Fruit fly (Drosophila melanogaster) whole organism, embryonic: ENCODE data around the gene CG3862.

Experiments used
- B-H2 ChIP-seq: fragments of 200-800 bp; sonication (Bioruptor generic); optimal IDR thresholded peaks from 2 replicates; lab custom pipeline; 2018; ENCODE audit warnings: missing biosample characterization, mild to moderate bottlenecking, missing genetic modification characterization
- CG10267 ChIP-seq: fragments of 200-800 bp; sonication (Bioruptor generic); optimal IDR thresholded peaks from 2 replicates; lab custom pipeline; 2018; ENCODE audit warnings: missing biosample characterization, mild to moderate bottlenecking, missing genetic modification characterization, moderate library complexity
- CG10431 ChIP-seq: fragments of 200-800 bp; sonication (Bioruptor generic); optimal IDR thresholded peaks from 3 replicates; lab custom pipeline; 2018; ENCODE audit warnings: missing biosample characterization, mild to moderate bottlenecking, missing genetic modification characterization
- CG10462 ChIP-seq: fragments of 200-800 bp; sonication (Bioruptor generic); optimal IDR thresholded peaks from 2 replicates; lab custom pipeline; 2016; ENCODE audit warnings: missing biosample characterization, missing genetic modification characterization
- CG10959 ChIP-seq: fragments of 200-800 bp; sonication (Bioruptor generic); IDR thresholded peaks from 2 replicates; pipeline ENCODE4 v1.3.6; 2022; ENCODE audit warnings: missing biosample characterization, missing genetic modification characterization
- CG11504 ChIP-seq: fragments of 200-800 bp; sonication (Bioruptor generic); optimal IDR thresholded peaks from 3 replicates; lab custom pipeline; 2019; ENCODE audit warnings: missing biosample characterization, mild to moderate bottlenecking, missing genetic modification characterization, moderate library complexity
- CG11560 ChIP-seq: fragments of 200-800 bp; sonication (Bioruptor generic); IDR thresholded peaks from 3 replicates; pipeline ENCODE4 v1.3.6; 2022; ENCODE audit warnings: missing biosample characterization, missing genetic modification characterization
- CG13624 ChIP-seq: fragments of 200-800 bp; sonication (Bioruptor generic); optimal IDR thresholded peaks from 2 replicates; lab custom pipeline; 2016; ENCODE audit warnings: missing biosample characterization, missing genetic modification characterization
- CG13775 ChIP-seq: fragments of 200-800 bp; sonication (Bioruptor generic); optimal IDR thresholded peaks from 3 replicates; lab custom pipeline; 2017; ENCODE audit warnings: missing biosample characterization, mild to moderate bottlenecking, missing genetic modification characterization
- CG14441 ChIP-seq: fragments of 200-800 bp; sonication (Bioruptor generic); IDR thresholded peaks from 2 replicates; pipeline ENCODE4 v1.3.6; 2022; ENCODE audit warnings: missing biosample characterization, missing genetic modification characterization
- CG1529 ChIP-seq: fragments of 200-800 bp; sonication (Bioruptor generic); optimal IDR thresholded peaks from 3 replicates; lab custom pipeline; 2018; ENCODE audit warnings: missing biosample characterization, missing genetic modification characterization
- CG15514 ChIP-seq: fragments of 200-800 bp; sonication (Bioruptor generic); optimal IDR thresholded peaks from 3 replicates; lab custom pipeline; 2017; ENCODE audit warnings: missing biosample characterization, missing genetic modification characterization, mild to moderate bottlenecking, moderate library complexity, missing genetic modification reagents
- CG1647 ChIP-seq: fragments of 200-800 bp; sonication (Bioruptor generic); optimal IDR thresholded peaks from 3 replicates; lab custom pipeline; 2016; ENCODE audit warnings: missing biosample characterization, missing genetic modification characterization
- CG16779 ChIP-seq: fragments of 200-800 bp; sonication (Bioruptor generic); IDR thresholded peaks from 2 replicates; pipeline ENCODE4 v1.3.6; 2022; ENCODE audit warnings: missing biosample characterization, missing genetic modification characterization
- CG2129 ChIP-seq: fragments of 200-800 bp; sonication (Bioruptor generic); IDR thresholded peaks from 2 replicates; pipeline ENCODE4 v1.3.6; 2022; ENCODE audit warnings: missing biosample characterization, missing genetic modification characterization; ENCODE audit not compliant: partially characterized antibody
- CG31365 ChIP-seq: fragments of 200-800 bp; sonication (Bioruptor generic); optimal IDR thresholded peaks from 2 replicates; lab custom pipeline; 2018; ENCODE audit warnings: missing biosample characterization, mild to moderate bottlenecking, missing genetic modification characterization
- CG31441 ChIP-seq: fragments of 200-800 bp; sonication (Bioruptor generic); IDR thresholded peaks from 2 replicates; pipeline ENCODE4 v1.3.6; 2022; ENCODE audit warnings: missing biosample characterization, missing genetic modification characterization
- CG33213 ChIP-seq: fragments of 200-800 bp; sonication (Bioruptor generic); optimal IDR thresholded peaks from 3 replicates; lab custom pipeline; 2016; ENCODE audit warnings: missing biosample characterization, missing genetic modification characterization
- CG4424 ChIP-seq: fragments of 200-800 bp; sonication (Bioruptor generic); optimal IDR thresholded peaks from 3 replicates; lab custom pipeline; 2016; ENCODE audit warnings: missing biosample characterization, missing genetic modification characterization
- CG5953 ChIP-seq: fragments of 200-800 bp; sonication (Bioruptor generic); IDR thresholded peaks from 2 replicates; pipeline ENCODE4 v1.3.6; 2022; ENCODE audit warnings: missing biosample characterization, missing genetic modification characterization
- CG6254 ChIP-seq: fragments of 200-800 bp; sonication (Bioruptor generic); optimal IDR thresholded peaks from 3 replicates; lab custom pipeline; 2017; ENCODE audit warnings: mild to moderate bottlenecking, missing biosample characterization, missing genetic modification reagents, missing genetic modification characterization
- CG7271 ChIP-seq: fragments of 200-800 bp; sonication (Bioruptor generic); optimal IDR thresholded peaks from 2 replicates; lab custom pipeline; 2018; ENCODE audit warnings: missing biosample characterization, mild to moderate bottlenecking, missing genetic modification characterization, moderate library complexity
- CG7786 ChIP-seq: fragments of 200-800 bp; sonication (Bioruptor generic); optimal IDR thresholded peaks from 2 replicates; lab custom pipeline; 2016; ENCODE audit warnings: missing biosample characterization, missing genetic modification characterization
- CG8478 ChIP-seq: fragments of >200 bp; optimal IDR thresholded peaks from 2 replicates; lab custom pipeline; 2018
- CG9797 ChIP-seq: fragments of 200-800 bp; sonication (Bioruptor generic); optimal IDR thresholded peaks from 3 replicates; lab custom pipeline; 2018; ENCODE audit warnings: missing biosample characterization, mild to moderate bottlenecking, missing genetic modification characterization
- D19B ChIP-seq: fragments of 200-800 bp; sonication (Bioruptor generic); optimal IDR thresholded peaks from 2 replicates; lab custom pipeline; 2017; ENCODE audit warnings: missing biosample characterization, mild to moderate bottlenecking, missing genetic modification characterization
- Doc3 ChIP-seq: fragments of 200-800 bp; sonication (Bioruptor generic); IDR thresholded peaks from 3 replicates; pipeline ENCODE4 v1.3.6; 2022; ENCODE audit warnings: missing biosample characterization, missing genetic modification characterization; ENCODE audit not compliant: partially characterized antibody
- E2f2 ChIP-seq: fragments of 200-800 bp; sonication (Bioruptor generic); IDR thresholded peaks from 2 replicates; pipeline ENCODE4 v1.3.6; 2022; ENCODE audit warnings: missing biosample characterization, missing genetic modification characterization
- Eip74EF ChIP-seq, 2 experiments: fragments of 200-800 bp in 1 of 2; fragments of >200 bp in 1 of 2; sonication (Bioruptor generic) in 1 of 2; optimal IDR thresholded peaks; 2 replicates each; lab custom pipeline; 2017 to 2019; ENCODE audit warnings: missing biosample characterization in 2 of 2, missing genetic modification characterization in 2 of 2, mild to moderate bottlenecking in 1 of 2, moderate library complexity in 1 of 2
- Fer2 ChIP-seq: fragments of 200-800 bp; sonication (Bioruptor generic); optimal IDR thresholded peaks from 2 replicates; lab custom pipeline; 2018; ENCODE audit warnings: missing biosample characterization, mild to moderate bottlenecking, missing genetic modification characterization, moderate library complexity
- Fer3 ChIP-seq: fragments of 200-800 bp; sonication (Bioruptor generic); optimal IDR thresholded peaks from 2 replicates; lab custom pipeline; 2018; ENCODE audit warnings: missing biosample characterization, mild to moderate bottlenecking, missing genetic modification characterization, moderate library complexity
- HmgD ChIP-seq: fragments of 200-800 bp; sonication (Bioruptor generic); optimal IDR thresholded peaks from 3 replicates; lab custom pipeline; 2016; ENCODE audit warnings: missing biosample characterization, missing genetic modification characterization
- MBD-R2 ChIP-seq: fragments of 200-800 bp; sonication (Bioruptor generic); IDR thresholded peaks from 2 replicates; pipeline ENCODE4 v1.3.6; 2022; ENCODE audit warnings: missing biosample characterization, missing genetic modification characterization
- Optix ChIP-seq: fragments of 200-800 bp; sonication (Bioruptor generic); IDR thresholded peaks from 3 replicates; pipeline ENCODE4 v1.3.6; 2022; ENCODE audit warnings: missing biosample characterization, missing genetic modification characterization
- Sin3A ChIP-seq: fragments of >200 bp; optimal IDR thresholded peaks from 2 replicates; lab custom pipeline; 2018
- Spps ChIP-seq: fragments of 200-800 bp; sonication (Bioruptor generic); optimal IDR thresholded peaks from 2 replicates; lab custom pipeline; 2018; ENCODE audit warnings: missing biosample characterization, mild to moderate bottlenecking, missing genetic modification characterization
- Stat92E ChIP-seq, 3 experiments: fragments of >200 bp in 2 of 3; fragments of 200-800 bp in 1 of 3; sonication (Bioruptor generic) in 1 of 3; optimal IDR thresholded peaks; 2 replicates each; lab custom pipeline; 2017 to 2019; ENCODE audit warnings: missing biosample characterization in 3 of 3, missing genetic modification characterization in 3 of 3, mild to moderate bottlenecking in 1 of 3, moderate library complexity in 1 of 3
- ac ChIP-seq: fragments of 200-800 bp; sonication (Bioruptor generic); optimal IDR thresholded peaks from 3 replicates; lab custom pipeline; 2017; ENCODE audit warnings: missing biosample characterization, mild to moderate bottlenecking, missing genetic modification characterization
- ato ChIP-seq: fragments of 200-800 bp; sonication (Bioruptor generic); IDR thresholded peaks from 2 replicates; pipeline ENCODE4 v1.3.6; 2022; ENCODE audit warnings: missing biosample characterization, missing genetic modification characterization; ENCODE audit not compliant: partially characterized antibody
- cg ChIP-seq: fragments of 200-800 bp; sonication (Bioruptor generic); optimal IDR thresholded peaks from 3 replicates; lab custom pipeline; 2019; ENCODE audit warnings: missing biosample characterization, mild to moderate bottlenecking, missing genetic modification characterization, moderate library complexity
- ci ChIP-seq: fragments of 200-800 bp; sonication (Bioruptor generic); IDR thresholded peaks from 3 replicates; pipeline ENCODE4 v1.3.6; 2022; ENCODE audit warnings: missing biosample characterization, missing genetic modification characterization
- esg ChIP-seq: fragments of 200-800 bp; sonication (Bioruptor generic); conservative IDR thresholded peaks from 2 replicates; pipeline ENCODE4 v1.3.6; 2022; ENCODE audit warnings: missing biosample characterization, missing genetic modification characterization
- eyg ChIP-seq: fragments of 200-800 bp; sonication (Bioruptor generic); optimal IDR thresholded peaks from 3 replicates; lab custom pipeline; 2016; ENCODE audit warnings: missing biosample characterization, missing genetic modification characterization
- fd3F ChIP-seq: fragments of 200-800 bp; sonication (Bioruptor generic); optimal IDR thresholded peaks from 2 replicates; lab custom pipeline; 2018; ENCODE audit warnings: missing biosample characterization, mild to moderate bottlenecking, missing genetic modification characterization, moderate library complexity
- lab ChIP-seq: fragments of 200-800 bp; sonication (Bioruptor generic); optimal IDR thresholded peaks from 3 replicates; lab custom pipeline; 2017; ENCODE audit warnings: missing biosample characterization, missing genetic modification characterization, mild to moderate bottlenecking, moderate library complexity, missing genetic modification reagents
- org-1 ChIP-seq: fragments of 200-800 bp; sonication (Bioruptor generic); optimal IDR thresholded peaks from 2 replicates; lab custom pipeline; 2017; ENCODE audit warnings: missing biosample characterization, missing genetic modification characterization
- otp ChIP-seq: fragments of 200-800 bp; sonication (Bioruptor generic); IDR thresholded peaks from 3 replicates; pipeline ENCODE4, ENCODE4 v1.3.6; 2022; ENCODE audit warnings: missing biosample characterization, missing genetic modification characterization
- pho ChIP-seq: fragments of 200-800 bp; sonication (Bioruptor generic); optimal IDR thresholded peaks from 2 replicates; lab custom pipeline; 2016; ENCODE audit warnings: missing biosample characterization, missing genetic modification characterization
- rib ChIP-seq: fragments of 200-800 bp; sonication (Bioruptor generic); IDR thresholded peaks from 2 replicates; pipeline ENCODE4 v1.3.6; 2022; ENCODE audit warnings: missing biosample characterization, missing genetic modification characterization
- ttk ChIP-seq: fragments of 200-800 bp; sonication (Bioruptor generic); IDR thresholded peaks from 2 replicates; pipeline ENCODE4 v2.1.2; 2022; ENCODE audit warnings: missing biosample characterization, missing genetic modification characterization
- vvl ChIP-seq: fragments of 200-800 bp; sonication (Bioruptor generic); IDR thresholded peaks from 2 replicates; pipeline ENCODE4 v1.3.6; 2022; ENCODE audit warnings: missing biosample characterization, missing genetic modification characterization

The CG3862 gene

dm6 chr2L:869497-870040 is 43.9 kb upstream of the CG3862 start, which contains the start of gene dbe (continued):
- TF ChIP-seq HmgD (GFP tag; lab: Kevin White, UChicago) (no peak), Eip74EF (GFP tag; optimal IDR thresholded peaks at IDR 0.05; lab: Kevin White, UChicago) (no peak), CG9797 (GFP tag; lab: Kevin White, UChicago) (peak; percentile 11), Sin3A (lab: Kevin White, UChicago) (no peak), CG11560 (tag; lab: Robert Waterston, UW) (no peak), CG2129 (no peak), CG33213 (GFP tag; lab: Kevin White, UChicago) (no peak), CG10462 (GFP tag; lab: Kevin White, UChicago) (no peak), CG1529 (GFP tag; lab: Kevin White, UChicago) (no peak), E2f2 (no peak; the same call in 1 of the 2 replicates), cg (GFP tag; lab: Kevin White, UChicago) (no peak), CG10267 (tag; lab: Kevin White, UChicago) (no peak), ttk (GFP tag; lab: Robert Waterston, UW) (no peak), CG10959 (GFP tag; lab: Robert Waterston, UW) (no peak), eyg (GFP tag; lab: Kevin White, UChicago) (no peak), Spps (tag; lab: Kevin White, UChicago) (no peak), CG31441 (no peak), CG6254 (GFP tag; lab: Kevin White, UChicago) (no peak), org-1 (GFP tag; lab: Kevin White, UChicago) (no peak), esg (GFP tag; lab: Robert Waterston, UW) (no peak), lab (GFP tag; lab: Kevin White, UChicago) (no peak), Stat92E (GFP tag; optimal IDR thresholded peaks at IDR 0.05; lab: Kevin White, UChicago) (no peak), rib (GFP tag; lab: Robert Waterston, UW) (no peak), CG7271 (tag; lab: Kevin White, UChicago) (no peak), B-H2 (GFP tag; lab: Kevin White, UChicago) (no peak), CG7786 (GFP tag; lab: Kevin White, UChicago) (no peak), Fer2 (tag; lab: Kevin White, UChicago) (no peak), CG13624 (GFP tag; lab: Kevin White, UChicago) (no peak), CG1647 (no peak), D19B (GFP tag; lab: Kevin White, UChicago) (no peak), CG11504 (tag; lab: Kevin White, UChicago) (peak; percentile 24), CG13775 (GFP tag; lab: Kevin White, UChicago) (no peak), CG5953 (GFP tag; lab: Robert Waterston, UW) (no peak), CG31365 (tag; lab: Kevin White, UChicago) (no peak), ci (GFP tag; lab: Robert Waterston, UW) (0 out of 3 replicates have a peak, but pooled peaks have one; percentile 43), Fer3 (tag; lab: Kevin White, UChicago) (peak; percentile 10), MBD-R2 (GFP tag; lab: Robert Waterston, UW) (peak; percentile 77), Optix (GFP tag; lab: Robert Waterston, UW) (no peak), ato (GFP tag; lab: Robert Waterston, UW) (no peak), CG14441 (GFP tag; lab: Robert Waterston, UW) (no peak), vvl (GFP tag; lab: Robert Waterston, UW) (peak; percentile 25; the same call in 1 of the 2 replicates), ac (GFP tag; lab: Kevin White, UChicago) (no peak), fd3F (no peak), CG8478 (lab: Kevin White, UChicago) (no peak), CG4424 (GFP tag; lab: Kevin White, UChicago) (no peak), CG15514 (peak; percentile 6), pho (GFP tag; lab: Kevin White, UChicago) (no peak), otp (no peak), CG10431 (GFP tag; lab: Kevin White, UChicago) (no peak), Doc3 (no peak), CG16779 (GFP tag; lab: Robert Waterston, UW) (no peak)
